Worm (Caenorhabditis elegans): ENCODE data around the gene T19H12.2.

DNA sequence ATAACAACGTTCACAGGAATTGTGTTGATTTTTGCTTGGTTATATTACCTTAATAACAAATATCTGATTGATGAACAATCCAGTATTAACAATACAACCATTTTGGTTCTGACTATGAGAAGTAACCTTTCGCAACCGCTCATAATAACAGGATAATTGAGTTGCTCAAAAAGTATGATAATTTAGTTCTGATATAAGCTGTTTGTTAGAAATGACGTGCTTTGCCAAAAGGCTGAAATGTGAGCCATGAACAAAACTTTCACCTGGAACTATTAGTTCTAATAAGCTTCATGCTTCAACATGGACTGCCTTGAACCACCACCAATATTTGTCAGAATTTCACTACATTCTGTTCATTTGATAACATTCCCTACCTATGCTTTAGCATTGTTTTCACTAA, 34.4 kb downstream of the T19H12.2 start, which contains the start of gene srh-20:
- no peak for TF ChIP-seq elt-1 (tag; optimal IDR thresholded peaks at IDR 0.05; ENCODE audit: borderline replicate concordance, insufficient read depth)
- no peak for TF ChIP-seq elt-3 (tag; optimal IDR thresholded peaks at IDR 0.05)
- no peak for TF ChIP-seq ceh-83 (GFP tag; optimal IDR thresholded peaks at IDR 0.05)
- no peak for TF ChIP-seq blmp-1 (tag; optimal IDR thresholded peaks at IDR 0.05)
- TF ChIP-seq ztf-11 (tag; optimal IDR thresholded peaks at IDR 0.05), result no peak
- TF ChIP-seq lin-13 (tag; optimal IDR thresholded peaks at IDR 0.05), result no peak
